Fruit fly (Drosophila melanogaster) whole organism, pupa: ENCODE data around the gene AP-1gamma.

Experiments
- CG10348 ChIP-seq: fragments of 200-800 bp; sonication (Bioruptor generic); IDR thresholded peaks from 2 replicates; pipeline ENCODE4 v1.3.6; 2022; ENCODE audit warnings: missing biosample characterization, missing genetic modification characterization
- CG12605 ChIP-seq: fragments of 200-800 bp; sonication (Bioruptor generic); IDR thresholded peaks from 2 replicates; pipeline ENCODE4 v1.3.6; 2022; ENCODE audit warnings: missing biosample characterization, missing genetic modification characterization
- CG13204 ChIP-seq: fragments of 200-800 bp; sonication (Bioruptor generic); optimal IDR thresholded peaks from 2 replicates; lab custom pipeline; 2018; ENCODE audit warnings: missing biosample characterization, mild to moderate bottlenecking, missing genetic modification characterization, moderate library complexity
- CG14655 ChIP-seq: fragments of 200-800 bp; sonication (Bioruptor generic); optimal IDR thresholded peaks from 3 replicates; lab custom pipeline; 2017; ENCODE audit warnings: mild to moderate bottlenecking, missing biosample characterization, missing genetic modification reagents, missing genetic modification characterization
- CG15710 ChIP-seq: fragments of 200-800 bp; sonication (Bioruptor generic); optimal IDR thresholded peaks from 2 replicates; lab custom pipeline; 2018; ENCODE audit warnings: missing biosample characterization, mild to moderate bottlenecking, missing genetic modification characterization, moderate library complexity
- CG17806 ChIP-seq: fragments of 200-800 bp; sonication (Bioruptor generic); optimal IDR thresholded peaks from 2 replicates; lab custom pipeline; 2018; ENCODE audit warnings: missing biosample characterization, mild to moderate bottlenecking, missing genetic modification characterization, moderate library complexity
- CG32121 ChIP-seq: fragments of 200-800 bp; sonication (Bioruptor generic); IDR thresholded peaks from 2 replicates; pipeline ENCODE4 v1.3.6; 2022; ENCODE audit warnings: missing biosample characterization, missing genetic modification characterization
- CG34367 ChIP-seq: fragments of 200-800 bp; sonication (Bioruptor generic); optimal IDR thresholded peaks from 2 replicates; lab custom pipeline; 2018; ENCODE audit warnings: missing biosample characterization, mild to moderate bottlenecking, missing genetic modification characterization
- CG4496 ChIP-seq: fragments of 200-800 bp; sonication (Bioruptor generic); IDR thresholded peaks from 3 replicates; pipeline ENCODE4 v1.3.6; 2022; ENCODE audit warnings: missing biosample characterization, missing genetic modification characterization
- CG8159 ChIP-seq: fragments of 200-800 bp; sonication (Bioruptor generic); optimal IDR thresholded peaks from 3 replicates; lab custom pipeline; 2018; ENCODE audit warnings: missing biosample characterization, mild to moderate bottlenecking, missing genetic modification characterization, moderate library complexity
- CG8301 ChIP-seq: fragments of 200-800 bp; sonication (Bioruptor generic); optimal IDR thresholded peaks from 2 replicates; lab custom pipeline; 2018; ENCODE audit warnings: missing biosample characterization, mild to moderate bottlenecking, missing genetic modification characterization
- CG9948 ChIP-seq: fragments of 200-800 bp; sonication (Bioruptor generic); optimal IDR thresholded peaks from 2 replicates; lab custom pipeline; 2018; ENCODE audit warnings: missing biosample characterization, mild to moderate bottlenecking, missing genetic modification characterization, moderate library complexity
- D1 ChIP-seq: fragments of 200-800 bp; sonication (Bioruptor generic); optimal IDR thresholded peaks from 2 replicates; lab custom pipeline; 2018; ENCODE audit warnings: missing biosample characterization, mild to moderate bottlenecking, missing genetic modification characterization, moderate library complexity
- EcR ChIP-seq: fragments of 200-800 bp; sonication (Bioruptor generic); optimal IDR thresholded peaks from 3 replicates; lab custom pipeline; 2019; ENCODE audit warnings: missing biosample characterization, missing genetic modification characterization, mild to moderate bottlenecking, moderate library complexity, missing genetic modification reagents
- Ets98B ChIP-seq: fragments of 200-800 bp; sonication (Bioruptor generic); IDR thresholded peaks from 2 replicates; pipeline ENCODE4 v1.3.6; 2022; ENCODE audit warnings: missing biosample characterization, missing genetic modification characterization
- Pif1A ChIP-seq: fragments of 200-800 bp; sonication (Bioruptor generic); optimal IDR thresholded peaks from 3 replicates; lab custom pipeline; 2016; ENCODE audit warnings: missing biosample characterization, missing genetic modification characterization
- Pif1B ChIP-seq: fragments of 200-800 bp; sonication (Bioruptor generic); optimal IDR thresholded peaks from 3 replicates; lab custom pipeline; 2016; ENCODE audit warnings: missing biosample characterization, missing genetic modification characterization
- Snoo ChIP-seq: fragments of 200-800 bp; sonication (Bioruptor generic); optimal IDR thresholded peaks from 3 replicates; lab custom pipeline; 2017; ENCODE audit warnings: missing biosample characterization, mild to moderate bottlenecking, missing genetic modification characterization, inconsistent platforms
- fd96Ca ChIP-seq: fragments of 200-800 bp; sonication (Bioruptor generic); IDR thresholded peaks from 3 replicates; pipeline ENCODE4 v1.3.6; 2022; ENCODE audit warnings: missing biosample characterization, missing genetic modification characterization
- gl ChIP-seq: fragments of 200-800 bp; sonication (Bioruptor generic); optimal IDR thresholded peaks from 2 replicates; lab custom pipeline; 2018; ENCODE audit warnings: missing biosample characterization, mild to moderate bottlenecking, missing genetic modification characterization
- rn ChIP-seq: fragments of 200-800 bp; sonication (Bioruptor generic); IDR thresholded peaks from 2 replicates; pipeline ENCODE4 v1.3.6; 2022; ENCODE audit warnings: missing biosample characterization, missing genetic modification characterization

The AP-1gamma gene

dm6 chrX:9071308-9071707, 37.2 kb upstream of the AP-1gamma start, which contains the start of gene CG10970:
Gene CG10970, minus strand, starts transcription at chrX:9071408.
- TF ChIP-seq CG8301 (tag; lab: Kevin White, UChicago) (no peak), D1 (tag; lab: Kevin White, UChicago) (no peak), CG13204 (GFP tag; lab: Kevin White, UChicago) (no peak), CG12605 (GFP tag; lab: Robert Waterston, UW) (no peak), CG34367 (tag; lab: Kevin White, UChicago) (no peak), CG17806 (tag; lab: Kevin White, UChicago) (no peak), CG10348 (GFP tag; lab: Robert Waterston, UW) (no peak), fd96Ca (no peak), Pif1B (GFP tag; lab: Kevin White, UChicago) (no peak), Snoo (tag; lab: Kevin White, UChicago) (no peak), CG32121 (GFP tag; lab: Robert Waterston, UW) (no peak), EcR (GFP tag; lab: Kevin White, UChicago) (no peak), Pif1A (GFP tag; lab: Kevin White, UChicago) (no peak), CG15710 (tag; lab: Kevin White, UChicago) (no peak), gl (tag; lab: Kevin White, UChicago) (no peak), CG4496 (GFP tag; lab: Robert Waterston, UW) (no peak), rn (no peak)

- TF ChIP-seq Pif1A (GFP tag; lab: Kevin White, UChicago), result no peak
- no peak for TF ChIP-seq CG10348 (GFP tag; lab: Robert Waterston, UW)
- TF ChIP-seq D1 (tag; lab: Kevin White, UChicago), result no peak
These were observed 34.5 kb upstream of the AP-1gamma start for dm6 chrX:9074040-9074439.

dm6 chrX:9075641-9076324, 32.7 kb upstream of the AP-1gamma start:
- TF ChIP-seq CG8159 (tag; lab: Kevin White, UChicago) (peak; percentile 64), CG12605 (GFP tag; lab: Robert Waterston, UW) (no peak), Ets98B (GFP tag; lab: Robert Waterston, UW) (no peak), CG9948 (tag; lab: Kevin White, UChicago) (peak; percentile 1), CG14655 (GFP tag; lab: Kevin White, UChicago) (peak; percentile 56), CG17806 (tag; lab: Kevin White, UChicago) (peak; percentile 2), CG13204 (GFP tag; lab: Kevin White, UChicago) (no peak), EcR (GFP tag; lab: Kevin White, UChicago) (no peak), CG34367 (tag; lab: Kevin White, UChicago) (no peak), CG8301 (tag; lab: Kevin White, UChicago) (peak; percentile 44), gl (tag; lab: Kevin White, UChicago) (no peak), Pif1A (GFP tag; lab: Kevin White, UChicago) (peak; percentile 74), rn (no peak), CG10348 (GFP tag; lab: Robert Waterston, UW) (no peak), D1 (tag; lab: Kevin White, UChicago) (no peak), CG32121 (GFP tag; lab: Robert Waterston, UW) (peak; percentile 59), Snoo (tag; lab: Kevin White, UChicago) (peak; percentile 67), CG4496 (GFP tag; lab: Robert Waterston, UW) (peak; percentile 35; the same call in 1 of the 3 replicates), CG15710 (tag; lab: Kevin White, UChicago) (peak; percentile 44), Pif1B (GFP tag; lab: Kevin White, UChicago) (peak; percentile 30), fd96Ca (0 out of 3 replicates have a peak, but pooled peaks have one; percentile 36)

dm6 chrX:9077558-9077957, 30.9 kb upstream of the AP-1gamma start:
- TF ChIP-seq rn (no peak), CG9948 (tag; lab: Kevin White, UChicago) (no peak), CG8301 (tag; lab: Kevin White, UChicago) (no peak), CG12605 (GFP tag; lab: Robert Waterston, UW) (peak; percentile 40; the same call in 1 of the 2 replicates), Snoo (tag; lab: Kevin White, UChicago) (no peak), CG13204 (GFP tag; lab: Kevin White, UChicago) (peak; percentile 64), CG10348 (GFP tag; lab: Robert Waterston, UW) (no peak), CG4496 (GFP tag; lab: Robert Waterston, UW) (peak; percentile 8; the same call in 1 of the 3 replicates), gl (tag; lab: Kevin White, UChicago) (peak; percentile 48), CG8159 (tag; lab: Kevin White, UChicago) (no peak), fd96Ca (no peak), CG15710 (tag; lab: Kevin White, UChicago) (peak; percentile 32), Pif1B (GFP tag; lab: Kevin White, UChicago) (no peak), D1 (tag; lab: Kevin White, UChicago) (no peak), CG32121 (GFP tag; lab: Robert Waterston, UW) (no peak), CG14655 (GFP tag; lab: Kevin White, UChicago) (no peak), Ets98B (GFP tag; lab: Robert Waterston, UW) (no peak), CG34367 (tag; lab: Kevin White, UChicago) (peak; percentile 43), EcR (GFP tag; lab: Kevin White, UChicago) (no peak), Pif1A (GFP tag; lab: Kevin White, UChicago) (peak; percentile 29), CG17806 (tag; lab: Kevin White, UChicago) (no peak)

- TF ChIP-seq CG4496 (GFP tag; lab: Robert Waterston, UW) (peak; percentile 62; the same call in 1 of the 3 replicates), rn (no peak), D1 (tag; lab: Kevin White, UChicago) (no peak), Ets98B (GFP tag; lab: Robert Waterston, UW) (peak; percentile 64), fd96Ca (peak; percentile 17; the same call in 1 of the 3 replicates), gl (tag; lab: Kevin White, UChicago) (peak; percentile 46), EcR (GFP tag; lab: Kevin White, UChicago) (peak; percentile 92), CG12605 (GFP tag; lab: Robert Waterston, UW) (peak; percentile 60; the same call in 1 of the 2 replicates), CG32121 (GFP tag; lab: Robert Waterston, UW) (peak; percentile 40; the same call in 1 of the 2 replicates), Pif1B (GFP tag; lab: Kevin White, UChicago) (peak; percentile 66), Snoo (tag; lab: Kevin White, UChicago) (peak; percentile 40), CG8159 (tag; lab: Kevin White, UChicago) (no peak), Pif1A (GFP tag; lab: Kevin White, UChicago) (peak; percentile 64), CG8301 (tag; lab: Kevin White, UChicago) (peak; percentile 23)
- TF ChIP-seq, all 21 proteins: peak for 11
These were observed 30.2 kb upstream of the AP-1gamma start, which contains the start of gene CG44325 for dm6 chrX:9078263-9078662. Gene CG44325, minus strand, starts transcription at chrX:9078499.
